Fruit fly (Drosophila melanogaster) whole organism, embryonic: ENCODE results near the gene CG3149.

ENCODE experiments used
- Ada2b ChIP-seq: fragments of 200-800 bp; sonication (Bioruptor generic); IDR thresholded peaks from 2 replicates; pipeline ENCODE4 v1.3.6; 2022; ENCODE audit warnings: missing biosample characterization, missing genetic modification characterization
- Atf6 ChIP-seq: fragments of 200-800 bp; sonication (Bioruptor generic); IDR thresholded peaks from 2 replicates; pipeline ENCODE4 v1.3.6; 2022; ENCODE audit warnings: missing biosample characterization, missing genetic modification characterization
- Bdp1 ChIP-seq: fragments of 200-800 bp; sonication (Bioruptor generic); optimal IDR thresholded peaks from 3 replicates; lab custom pipeline; 2016; ENCODE audit warnings: missing biosample characterization, missing genetic modification characterization
- CG10431 ChIP-seq: fragments of 200-800 bp; sonication (Bioruptor generic); optimal IDR thresholded peaks from 3 replicates; lab custom pipeline; 2018; ENCODE audit warnings: missing biosample characterization, mild to moderate bottlenecking, missing genetic modification characterization
- CG10543 ChIP-seq: fragments of 200-800 bp; sonication (Bioruptor generic); optimal IDR thresholded peaks from 3 replicates; lab custom pipeline; 2017; ENCODE audit warnings: missing biosample characterization, mild to moderate bottlenecking, missing genetic modification characterization, moderate library complexity
- CG11723 ChIP-seq: fragments of 200-800 bp; sonication (Bioruptor generic); optimal IDR thresholded peaks from 2 replicates; lab custom pipeline; 2017; ENCODE audit warnings: missing biosample characterization, mild to moderate bottlenecking, missing genetic modification characterization
- CG12391 ChIP-seq: fragments of 200-800 bp; sonication (Bioruptor generic); optimal IDR thresholded peaks from 3 replicates; lab custom pipeline; 2018; ENCODE audit warnings: missing biosample characterization, mild to moderate bottlenecking, missing genetic modification characterization, moderate library complexity
- CG13624 ChIP-seq: fragments of 200-800 bp; sonication (Bioruptor generic); optimal IDR thresholded peaks from 2 replicates; lab custom pipeline; 2016; ENCODE audit warnings: missing biosample characterization, missing genetic modification characterization
- CG13775 ChIP-seq: fragments of 200-800 bp; sonication (Bioruptor generic); optimal IDR thresholded peaks from 3 replicates; lab custom pipeline; 2017; ENCODE audit warnings: missing biosample characterization, mild to moderate bottlenecking, missing genetic modification characterization
- CG1529 ChIP-seq: fragments of 200-800 bp; sonication (Bioruptor generic); optimal IDR thresholded peaks from 3 replicates; lab custom pipeline; 2018; ENCODE audit warnings: missing biosample characterization, missing genetic modification characterization
- CG1603 ChIP-seq: fragments of 200-800 bp; sonication (Bioruptor generic); optimal IDR thresholded peaks from 2 replicates; lab custom pipeline; 2019; ENCODE audit warnings: missing biosample characterization, mild to moderate bottlenecking, missing genetic modification characterization, moderate library complexity
- CG16815 ChIP-seq: fragments of 200-800 bp; sonication (Bioruptor generic); optimal IDR thresholded peaks from 3 replicates; lab custom pipeline; 2017; ENCODE audit warnings: missing biosample characterization, mild to moderate bottlenecking, missing genetic modification characterization
- CG17186 ChIP-seq: fragments of 200-800 bp; sonication (Bioruptor generic); optimal IDR thresholded peaks from 3 replicates; lab custom pipeline; 2017; ENCODE audit warnings: missing biosample characterization, missing genetic modification reagents, missing genetic modification characterization
- CG17359 ChIP-seq: fragments of 200-800 bp; sonication (Bioruptor generic); optimal IDR thresholded peaks from 3 replicates; lab custom pipeline; 2018; ENCODE audit warnings: missing biosample characterization, mild to moderate bottlenecking, missing genetic modification characterization, moderate library complexity
- CG31224 ChIP-seq: fragments of 200-800 bp; sonication (Bioruptor generic); IDR thresholded peaks from 2 replicates; pipeline ENCODE4 v1.3.6; 2022; ENCODE audit warnings: missing biosample characterization, missing genetic modification characterization
- CG33557 ChIP-seq: fragments of 200-800 bp; sonication (Bioruptor generic); optimal IDR thresholded peaks from 2 replicates; lab custom pipeline; 2019; ENCODE audit warnings: missing biosample characterization, mild to moderate bottlenecking, missing genetic modification characterization, moderate library complexity
- CG34422 ChIP-seq: fragments of 200-800 bp; sonication (Bioruptor generic); IDR thresholded peaks from 3 replicates; pipeline ENCODE4 v1.3.6; 2022; ENCODE audit warnings: missing biosample characterization, missing genetic modification characterization
- CG5953 ChIP-seq: fragments of 200-800 bp; sonication (Bioruptor generic); IDR thresholded peaks from 2 replicates; pipeline ENCODE4 v1.3.6; 2022; ENCODE audit warnings: missing biosample characterization, missing genetic modification characterization
- CG6765 ChIP-seq: fragments of 200-800 bp; sonication (Bioruptor generic); optimal IDR thresholded peaks from 3 replicates; lab custom pipeline; 2017; ENCODE audit warnings: missing biosample characterization, mild to moderate bottlenecking, missing genetic modification characterization
- CG6854 ChIP-seq: fragments of 200-800 bp; sonication (Bioruptor generic); optimal IDR thresholded peaks from 3 replicates; lab custom pipeline; 2017; ENCODE audit warnings: missing biosample characterization, mild to moderate bottlenecking, missing genetic modification characterization
- CG7372 ChIP-seq: fragments of 200-800 bp; sonication (Bioruptor generic); IDR thresholded peaks from 2 replicates; pipeline ENCODE4 v1.3.6; 2022; ENCODE audit warnings: missing biosample characterization, missing genetic modification characterization
- CG7745 ChIP-seq: fragments of 200-800 bp; sonication (Bioruptor generic); optimal IDR thresholded peaks from 2 replicates; lab custom pipeline; 2018; ENCODE audit warnings: missing biosample characterization, mild to moderate bottlenecking, missing genetic modification characterization, moderate library complexity
- CG7839 ChIP-seq: fragments of 200-800 bp; sonication (Bioruptor generic); optimal IDR thresholded peaks from 3 replicates; lab custom pipeline; 2018; ENCODE audit warnings: missing biosample characterization, mild to moderate bottlenecking, missing genetic modification characterization, moderate library complexity
- CG9215 ChIP-seq: fragments of 200-800 bp; sonication (Bioruptor generic); IDR thresholded peaks from 2 replicates; pipeline ENCODE4 v1.3.6; 2022; ENCODE audit warnings: missing biosample characterization, missing genetic modification characterization
- CHES-1-like ChIP-seq: fragments of 200-800 bp; sonication (Bioruptor generic); optimal IDR thresholded peaks from 2 replicates; lab custom pipeline; 2016; ENCODE audit warnings: missing biosample characterization, missing genetic modification characterization
- Gug ChIP-seq: fragments of 200-800 bp; sonication (Bioruptor generic); IDR thresholded peaks from 4 replicates; pipeline ENCODE4 v1.3.6; 2022; ENCODE audit warnings: missing biosample characterization, missing genetic modification characterization
- HLH54F ChIP-seq: fragments of 200-800 bp; sonication (Bioruptor generic); optimal IDR thresholded peaks from 3 replicates; lab custom pipeline; 2016; ENCODE audit warnings: missing biosample characterization, missing genetic modification characterization
- NC2α ChIP-seq: fragments of 200-800 bp; sonication (Bioruptor generic); optimal IDR thresholded peaks from 2 replicates; lab custom pipeline; 2016; ENCODE audit warnings: missing biosample characterization, missing genetic modification characterization
- Poxn ChIP-seq: fragments of 200-800 bp; sonication (Bioruptor generic); IDR thresholded peaks from 2 replicates; pipeline ENCODE4 v1.3.6; 2022; ENCODE audit warnings: missing biosample characterization, missing genetic modification characterization
- Stat92E ChIP-seq, 3 experiments: fragments of >200 bp in 2 of 3; fragments of 200-800 bp in 1 of 3; sonication (Bioruptor generic) in 1 of 3; optimal IDR thresholded peaks; 2 replicates each; lab custom pipeline; 2017 to 2019; ENCODE audit warnings: missing biosample characterization in 3 of 3, missing genetic modification characterization in 3 of 3, mild to moderate bottlenecking in 1 of 3, moderate library complexity in 1 of 3
- exex ChIP-seq: fragments of 200-800 bp; sonication (Bioruptor generic); optimal IDR thresholded peaks from 4 replicates; lab custom pipeline; 2018; ENCODE audit warnings: missing biosample characterization, mild to moderate bottlenecking, missing genetic modification characterization, moderate library complexity
- eyg ChIP-seq: fragments of 200-800 bp; sonication (Bioruptor generic); optimal IDR thresholded peaks from 3 replicates; lab custom pipeline; 2016; ENCODE audit warnings: missing biosample characterization, missing genetic modification characterization
- gfzf ChIP-seq: fragments of 200-800 bp; sonication (Bioruptor generic); optimal IDR thresholded peaks from 2 replicates; lab custom pipeline; 2016; ENCODE audit warnings: missing biosample characterization, mild to moderate bottlenecking, missing genetic modification characterization, moderate library complexity
- grn ChIP-seq: fragments of 200-800 bp; sonication (Bioruptor generic); optimal IDR thresholded peaks from 3 replicates; lab custom pipeline; 2017; ENCODE audit warnings: missing biosample characterization, missing genetic modification characterization
- jumu ChIP-seq: fragments of 200-800 bp; sonication (Bioruptor generic); optimal IDR thresholded peaks from 3 replicates; lab custom pipeline; 2016; ENCODE audit warnings: missing biosample characterization, missing genetic modification characterization
- lbe ChIP-seq: fragments of 200-800 bp; sonication (Bioruptor generic); optimal IDR thresholded peaks from 2 replicates; lab custom pipeline; 2016; ENCODE audit warnings: missing biosample characterization, mild to moderate bottlenecking, missing genetic modification characterization
- lola ChIP-seq, 3 experiments: fragments of >200 bp in 2 of 3; fragments of 200-800 bp in 1 of 3; sonication (Bioruptor generic) in 1 of 3; optimal IDR thresholded peaks; 2 replicates each; lab custom pipeline; 2017 to 2019; ENCODE audit warnings: missing biosample characterization in 3 of 3, missing genetic modification characterization in 3 of 3, mild to moderate bottlenecking in 1 of 3, moderate library complexity in 1 of 3
- nom ChIP-seq: fragments of 200-800 bp; sonication (Bioruptor generic); optimal IDR thresholded peaks from 2 replicates; lab custom pipeline; 2017; ENCODE audit warnings: missing biosample characterization, missing genetic modification characterization, mild to moderate bottlenecking, moderate library complexity, missing genetic modification reagents
- pan ChIP-seq, 4 experiments: fragments of >200 bp in 3 of 4; fragments of 200-800 bp in 1 of 4; sonication (Bioruptor generic) in 1 of 4; optimal IDR thresholded peaks in 3 of 4; IDR thresholded peaks in 1 of 4; 2 replicates each; pipeline versions ENCODE4 v1.3.6 to Lab custom; 2017 to 2022; ENCODE audit warnings: missing biosample characterization in 2 of 4, missing genetic modification characterization in 2 of 4, mixed read lengths in 1 of 4
- pb ChIP-seq: fragments of 200-800 bp; sonication (Bioruptor generic); optimal IDR thresholded peaks from 3 replicates; lab custom pipeline; 2016; ENCODE audit warnings: missing biosample characterization, missing genetic modification characterization
- peb ChIP-seq: fragments of 200-800 bp; sonication (Bioruptor generic); IDR thresholded peaks from 2 replicates; pipeline ENCODE4 v1.3.6; 2022; ENCODE audit warnings: missing biosample characterization, missing genetic modification characterization
- phol ChIP-seq: fragments of 200-800 bp; sonication (Bioruptor generic); optimal IDR thresholded peaks from 3 replicates; lab custom pipeline; 2018; ENCODE audit warnings: missing biosample characterization, mild to moderate bottlenecking, missing genetic modification characterization, moderate library complexity
- pnt ChIP-seq: fragments of 200-800 bp; sonication (Bioruptor generic); optimal IDR thresholded peaks from 3 replicates; lab custom pipeline; 2016; ENCODE audit warnings: missing biosample characterization, missing genetic modification characterization
- repo ChIP-seq: fragments of 200-800 bp; sonication (Bioruptor generic); optimal IDR thresholded peaks from 2 replicates; lab custom pipeline; 2016; ENCODE audit warnings: missing biosample characterization, missing genetic modification characterization
- unc-4 ChIP-seq: fragments of 200-800 bp; sonication (Bioruptor generic); IDR thresholded peaks from 2 replicates; pipeline ENCODE4 v1.3.6; 2022; ENCODE audit warnings: missing biosample characterization, missing genetic modification characterization; ENCODE audit not compliant: partially characterized antibody
- vvl ChIP-seq: fragments of 200-800 bp; sonication (Bioruptor generic); IDR thresholded peaks from 2 replicates; pipeline ENCODE4 v1.3.6; 2022; ENCODE audit warnings: missing biosample characterization, missing genetic modification characterization
- z ChIP-seq: fragments of 200-800 bp; sonication (Bioruptor generic); IDR thresholded peaks from 3 replicates; pipeline ENCODE4 v1.3.6; 2022; ENCODE audit warnings: missing biosample characterization, missing genetic modification characterization

Gene CG3149

dm6 chrX:5677400-5678177, 17.4 kb downstream of the CG3149 start (continued):
- TF ChIP-seq CG7372 (GFP tag; lab: Robert Waterston, UW), result peak; percentile 83
- peak; percentile 98 for TF ChIP-seq CG10543
- TF ChIP-seq pan (optimal IDR thresholded peaks at IDR 0.05; lab: Kevin White, UChicago), result no peak
- peak in 1 of 2 experiments; percentile 85 for TF ChIP-seq pan (GFP tag; optimal IDR thresholded peaks at IDR 0.05 in 1 of 2, IDR thresholded peaks at IDR 0.05 in 1 of 2)
- TF ChIP-seq repo (GFP tag; lab: Kevin White, UChicago), result peak; percentile 87
- peak; percentile 28 for TF ChIP-seq CG16815 (GFP tag; lab: Kevin White, UChicago)
- TF ChIP-seq CHES-1-like (GFP tag; lab: Kevin White, UChicago), result peak; percentile 89
- TF ChIP-seq unc-4 (GFP tag; lab: Robert Waterston, UW), result no peak
- peak; percentile 93 for TF ChIP-seq CG1603 (tag; lab: Kevin White, UChicago)
- peak in 1 of 3 experiments; percentile 84 for TF ChIP-seq lola (GFP tag; optimal IDR thresholded peaks at IDR 0.05; lab: Kevin White, UChicago)
- peak; percentile 92 for TF ChIP-seq CG17186 (GFP tag; lab: Kevin White, UChicago)
- TF ChIP-seq CG33557 (GFP tag; lab: Kevin White, UChicago), result peak; percentile 98
- TF ChIP-seq vvl (GFP tag; lab: Robert Waterston, UW), result peak; percentile 83
- peak; percentile 80 for TF ChIP-seq pb (GFP tag; lab: Kevin White, UChicago)
- TF ChIP-seq eyg, result peak; percentile 94
- peak; percentile 97 for TF ChIP-seq CG17359
- peak; percentile 64 for TF ChIP-seq CG13775 (GFP tag; lab: Kevin White, UChicago)
- TF ChIP-seq Gug (GFP tag; lab: Robert Waterston, UW), result 0 out of 4 replicates have a peak, but pooled peaks have one; percentile 7
- peak; percentile 96 for TF ChIP-seq grn (GFP tag; lab: Kevin White, UChicago)
- TF ChIP-seq phol, result peak; percentile 30
- no peak; the same call in 1 of the 2 replicates for TF ChIP-seq Poxn (GFP tag; lab: Robert Waterston, UW)
- peak; percentile 94 for TF ChIP-seq NC2α (GFP tag; lab: Kevin White, UChicago)
- TF ChIP-seq z (GFP tag; lab: Robert Waterston, UW), result peak; percentile 74
- TF ChIP-seq nom (GFP tag; lab: Kevin White, UChicago), result peak; percentile 39
- peak; percentile 78 for TF ChIP-seq CG12391 (tag; lab: Kevin White, UChicago)
- peak; percentile 90 for TF ChIP-seq CG11723 (GFP tag; lab: Kevin White, UChicago)
- TF ChIP-seq CG10431 (GFP tag; lab: Kevin White, UChicago), result peak; percentile 96
- peak; percentile 57 for TF ChIP-seq lbe (GFP tag; lab: Kevin White, UChicago)
- peak; percentile 94 for TF ChIP-seq Atf6
- peak in 1 of 3 experiments; percentile 39 for TF ChIP-seq Stat92E (GFP tag; optimal IDR thresholded peaks at IDR 0.05; lab: Kevin White, UChicago)
- TF ChIP-seq HLH54F (GFP tag; lab: Kevin White, UChicago), result peak; percentile 60
- peak; percentile 93 for TF ChIP-seq CG6854 (GFP tag; lab: Kevin White, UChicago)
- TF ChIP-seq exex, result peak; percentile 82
- TF ChIP-seq CG7745, result peak; percentile 95
- peak; percentile 15; the same call in 1 of the 2 replicates for TF ChIP-seq CG9215 (GFP tag; lab: Robert Waterston, UW)
- peak; percentile 77 for TF ChIP-seq jumu (GFP tag; lab: Kevin White, UChicago)
- peak; percentile 23 for TF ChIP-seq gfzf (GFP tag; lab: Kevin White, UChicago)
- peak; percentile 95 for TF ChIP-seq CG1529 (GFP tag; lab: Kevin White, UChicago)
- peak; percentile 68 for TF ChIP-seq Ada2b
- peak; percentile 78 for TF ChIP-seq CG13624 (GFP tag; lab: Kevin White, UChicago)
- peak; percentile 91 for TF ChIP-seq pnt
- peak; percentile 91 for TF ChIP-seq CG5953 (GFP tag; lab: Robert Waterston, UW)
- TF ChIP-seq CG7839 (tag; lab: Kevin White, UChicago), result peak; percentile 86
- TF ChIP-seq CG34422, result peak; percentile 74; the same call in 2 of the 3 replicates
- TF ChIP-seq CG31224 (GFP tag; lab: Robert Waterston, UW), result peak; percentile 68
- TF ChIP-seq CG6765 (GFP tag; lab: Kevin White, UChicago), result peak; percentile 91
- TF ChIP-seq peb (GFP tag; lab: Robert Waterston, UW), result peak; percentile 69
- peak; percentile 87 for TF ChIP-seq Bdp1
